Fruit fly (Drosophila melanogaster): ENCODE measurements around the gene CG3513.

- TF ChIP-seq Dll (optimal IDR thresholded peaks at IDR 0.05) (no peak), CG8478 (optimal IDR thresholded peaks at IDR 0.05) (no peak), usp (GFP tag; optimal IDR thresholded peaks at IDR 0.05) (no peak), psq (optimal IDR thresholded peaks at IDR 0.05) (no peak), pan (optimal IDR thresholded peaks at IDR 0.05) (no peak)
Observed at dm6 chr2L:3711665-3712064, 18.7 kb upstream of the CG3513 start, which contains the start of gene cutlet.
